Fruit fly (Drosophila melanogaster): Measurements from ENCODE around the gene CG14777.
A peak's percentile ranks its signal among the peaks of the same experiment; 100 is the strongest.

Gene CG14777

DNA sequence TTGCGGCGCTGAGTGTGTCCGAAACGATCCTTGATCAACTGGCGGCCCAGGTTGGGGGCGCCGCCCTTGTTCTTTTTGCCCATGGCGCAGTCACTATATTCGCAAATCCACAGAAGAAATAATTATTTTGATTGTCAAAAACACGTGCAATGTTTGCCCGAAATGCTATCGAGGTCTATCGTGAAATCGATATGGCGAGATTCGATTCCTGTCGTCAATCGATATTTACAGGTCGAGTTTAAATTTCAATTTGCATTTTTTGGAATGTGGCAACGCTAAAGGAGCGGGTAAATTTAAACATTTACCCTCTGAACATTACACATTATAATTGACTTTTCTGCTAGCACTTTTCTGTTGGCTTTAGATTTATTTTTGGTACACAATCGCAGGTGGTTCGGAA is 1.9 kb upstream of the CG14777 start, which contains the start of gene Ns3 (continued):
- TF ChIP-seq Sry-β (GFP tag; optimal IDR thresholded peaks at IDR 0.05) (no peak), CG7372 (GFP tag; IDR thresholded peaks at IDR 0.05) (no peak), prd (optimal IDR thresholded peaks at IDR 0.05) (no peak), prd (GFP tag; IDR thresholded peaks at IDR 0.05) (no peak), CG16813 (GFP tag; IDR thresholded peaks at IDR 0.05; ENCODE audit: partially characterized antibody) (peak; percentile 82), CG3847 (GFP tag; IDR thresholded peaks at IDR 0.05) (peak; percentile 32; the same call in 1 of the 2 replicates), pum (GFP tag; optimal IDR thresholded peaks at IDR 0.05) (no peak), NC2β (GFP tag; optimal IDR thresholded peaks at IDR 0.05) (no peak), klu (GFP tag; IDR thresholded peaks at IDR 0.05) (no peak), maf-S (GFP tag; optimal IDR thresholded peaks at IDR 0.05) (no peak), lbe (GFP tag; optimal IDR thresholded peaks at IDR 0.05) (no peak), danr (GFP tag; IDR thresholded peaks at IDR 0.05) (no peak), wek (GFP tag; optimal IDR thresholded peaks at IDR 0.05) (no peak), CG18262 (tag; optimal IDR thresholded peaks at IDR 0.05) (no peak), stc (GFP tag; IDR thresholded peaks at IDR 0.05) (no peak), HHEX (GFP tag; optimal IDR thresholded peaks at IDR 0.05) (no peak), slbo (GFP tag; IDR thresholded peaks at IDR 0.05) (no peak), chinmo (GFP tag; IDR thresholded peaks at IDR 0.05; ENCODE audit: partially characterized antibody) (peak; percentile 88), Bteb2 (GFP tag; optimal IDR thresholded peaks at IDR 0.05) (no peak), lilli (GFP tag; optimal IDR thresholded peaks at IDR 0.05) (no peak), CG10979 (tag; optimal IDR thresholded peaks at IDR 0.05) (no peak), Pdp1 (GFP tag; optimal IDR thresholded peaks at IDR 0.05) (no peak), CG30020 (tag; optimal IDR thresholded peaks at IDR 0.05) (no peak), CG7839 (tag; optimal IDR thresholded peaks at IDR 0.05) (no peak), CG6654 (GFP tag; optimal IDR thresholded peaks at IDR 0.05) (no peak), Max (GFP tag; optimal IDR thresholded peaks at IDR 0.05) (peak; percentile 72), pzg (GFP tag; optimal IDR thresholded peaks at IDR 0.05) (peak; percentile 87), MTF-1 (GFP tag; optimal IDR thresholded peaks at IDR 0.05; ENCODE audit: borderline replicate concordance) (no peak), gcm (GFP tag; optimal IDR thresholded peaks at IDR 0.05) (no peak), CG9437 (GFP tag; optimal IDR thresholded peaks at IDR 0.05) (no peak), Usf (GFP tag; optimal IDR thresholded peaks at IDR 0.05) (no peak), Mad (GFP tag; optimal IDR thresholded peaks at IDR 0.05) (no peak), CG1233 (GFP tag; optimal IDR thresholded peaks at IDR 0.05) (no peak), esg (GFP tag; conservative IDR thresholded peaks at IDR 0.05) (no peak), tio (GFP tag; optimal IDR thresholded peaks at IDR 0.05) (no peak), gem (tag; optimal IDR thresholded peaks at IDR 0.05) (no peak), CG8388 (GFP tag; optimal IDR thresholded peaks at IDR 0.05) (no peak), tll (GFP tag; optimal IDR thresholded peaks at IDR 0.05) (no peak), Ptx1 (GFP tag; IDR thresholded peaks at IDR 0.05) (no peak), MESR4 (GFP tag; optimal IDR thresholded peaks at IDR 0.05) (peak; percentile 71), CG11398 (GFP tag; optimal IDR thresholded peaks at IDR 0.05) (no peak), bbx (GFP tag; IDR thresholded peaks at IDR 0.05; ENCODE audit: partially characterized antibody) (peak; percentile 89), zf30C (GFP tag; optimal IDR thresholded peaks at IDR 0.05) (no peak), tgo (GFP tag; IDR thresholded peaks at IDR 0.05) (no peak), Deaf1 (tag; optimal IDR thresholded peaks at IDR 0.05) (no peak), CG17328 (GFP tag; IDR thresholded peaks at IDR 0.05) (no peak), dimm (GFP tag; IDR thresholded peaks at IDR 0.05) (no peak), CG12299 (tag; optimal IDR thresholded peaks at IDR 0.05) (no peak), Med (GFP tag) (peak; percentile 52), CG30403 (GFP tag; optimal IDR thresholded peaks at IDR 0.05) (no peak), pnt (GFP tag; optimal IDR thresholded peaks at IDR 0.05) (no peak), CG31441 (GFP tag; IDR thresholded peaks at IDR 0.05) (no peak)

Measured in whole organism, embryonic.